Worm (Caenorhabditis elegans) whole organism, early embryonic: Measurements from ENCODE around the gene ssup-72.

ENCODE experiments used
- B0310.2 ChIP-seq: sonication (generic microtip); optimal IDR thresholded peaks from 2 replicates; lab custom pipeline; 2016; ENCODE audit warnings: mild to moderate bottlenecking, missing genetic modification characterization, missing compliant biosample characterization
- F13C5.2 ChIP-seq: sonication (generic microtip); optimal IDR thresholded peaks from 2 replicates; lab custom pipeline; 2017; ENCODE audit warnings: mild to moderate bottlenecking, missing genetic modification characterization, inconsistent platforms, missing compliant biosample characterization
- aly-1 ChIP-seq: sonication (generic microtip); optimal IDR thresholded peaks from 2 replicates; lab custom pipeline; 2016; ENCODE audit warnings: missing genetic modification characterization, missing compliant biosample characterization
- ama-1 ChIP-seq: fragments of 150-350 bp; optimal IDR thresholded peaks from 2 replicates; lab custom pipeline; 2014
- ceh-13 ChIP-seq: fragments of 200-800 bp; sonication (Bioruptor generic); optimal IDR thresholded peaks from 2 replicates; lab custom pipeline; 2018; ENCODE audit warnings: mild to moderate bottlenecking, missing genetic modification characterization, missing compliant biosample characterization
- ceh-36 ChIP-seq: sonication (generic microtip); optimal IDR thresholded peaks from 2 replicates; lab custom pipeline; 2016; ENCODE audit warnings: missing genetic modification characterization, inconsistent platforms, missing compliant biosample characterization
- ets-7 ChIP-seq: sonication (generic microtip); optimal IDR thresholded peaks from 2 replicates; lab custom pipeline; 2016; ENCODE audit warnings: missing genotype, missing genetic modification characterization, missing compliant biosample characterization
- flt-1 ChIP-seq: fragments of 200-800 bp; sonication (Bioruptor generic); IDR thresholded peaks from 2 replicates; pipeline ENCODE4 v1.3.6; 2022; ENCODE audit warnings: missing genetic modification characterization, missing compliant biosample characterization
- hmbx-1 ChIP-seq: sonication (generic microtip); optimal IDR thresholded peaks from 2 replicates; lab custom pipeline; 2016; ENCODE audit warnings: mild to moderate bottlenecking, missing genetic modification characterization, missing compliant biosample characterization
- hmg-4 ChIP-seq: fragments of 200-800 bp; sonication (Bioruptor generic); optimal IDR thresholded peaks from 2 replicates; lab custom pipeline; 2018; ENCODE audit warnings: mild to moderate bottlenecking, missing genetic modification characterization, missing compliant biosample characterization
- hnd-1 ChIP-seq: sonication (generic microtip); optimal IDR thresholded peaks from 2 replicates; lab custom pipeline; 2016; ENCODE audit warnings: missing genetic modification characterization, missing compliant biosample characterization
- pes-1 ChIP-seq: fragments of 200-800 bp; sonication (Bioruptor generic); IDR thresholded peaks from 2 replicates; pipeline ENCODE4 v1.3.6; 2022; ENCODE audit warnings: missing genetic modification reagents, missing genetic modification characterization, missing compliant biosample characterization
- scrt-1 ChIP-seq: fragments of 200-800 bp; sonication (Bioruptor generic); IDR thresholded peaks from 2 replicates; pipeline ENCODE4 v1.3.6; 2022; ENCODE audit warnings: missing genetic modification characterization, missing compliant biosample characterization
- sea-1 ChIP-seq: fragments of 200-800 bp; sonication (Bioruptor generic); conservative IDR thresholded peaks from 2 replicates; pipeline ENCODE4 v1.3.6; 2022; ENCODE audit warnings: missing genetic modification characterization, missing compliant biosample characterization
- tbx-11 ChIP-seq: fragments of 200-800 bp; sonication (Bioruptor generic); IDR thresholded peaks from 2 replicates; pipeline ENCODE4 v1.3.6; 2022; ENCODE audit warnings: missing genetic modification characterization, missing compliant biosample characterization
- tbx-37 ChIP-seq: fragments of 200-800 bp; sonication (Bioruptor generic); conservative IDR thresholded peaks from 2 replicates; pipeline ENCODE4 v1.3.6; 2022; ENCODE audit warnings: missing genetic modification reagents, missing genetic modification characterization, missing compliant biosample characterization
- tra-4 ChIP-seq: sonication (generic microtip); optimal IDR thresholded peaks from 2 replicates; lab custom pipeline; 2017; ENCODE audit warnings: missing genetic modification characterization, missing compliant biosample characterization

The ssup-72 gene

DNA sequence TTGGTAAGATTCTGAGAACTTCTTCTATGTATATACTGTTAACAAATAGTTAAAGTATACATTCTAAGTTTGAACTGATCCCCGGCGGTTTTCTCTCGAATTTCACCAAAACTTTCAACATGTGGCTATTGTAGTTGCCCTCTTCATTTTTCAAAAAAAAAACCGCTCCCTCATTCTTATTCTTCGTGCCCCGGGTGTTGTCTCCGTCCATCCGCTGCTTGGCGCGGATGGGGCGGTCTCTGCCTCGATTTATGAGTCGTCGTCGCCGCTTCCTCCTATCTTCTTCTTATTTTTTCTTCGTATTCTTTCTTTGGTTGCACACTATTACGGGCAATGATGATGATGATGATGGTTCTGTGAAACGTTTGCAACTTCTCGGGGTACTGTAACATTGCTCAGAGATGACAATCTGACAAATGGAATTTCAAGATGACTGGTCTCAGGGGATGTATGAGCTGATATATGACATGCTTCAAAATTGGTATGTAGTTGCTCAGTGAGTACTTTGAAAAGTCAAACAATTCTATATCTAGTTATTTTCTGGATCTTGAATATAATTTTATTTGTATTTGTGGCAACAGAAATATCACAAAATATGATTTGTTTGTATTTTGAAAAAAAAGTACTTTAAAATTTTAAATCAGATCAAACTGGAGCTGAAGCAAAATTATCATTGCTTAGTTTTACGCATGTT lies 44.0 kb downstream of the ssup-72 start:
- TF ChIP-seq sea-1 (GFP tag; lab: Robert Waterston, UW): no peak
- no peak for TF ChIP-seq hmbx-1 (tag; lab: Kevin White, UChicago)
- no peak for TF ChIP-seq ama-1 (lab: Kevin White, UChicago)
- TF ChIP-seq ceh-36 (tag; lab: Kevin White, UChicago): no peak
- no peak for TF ChIP-seq tbx-37 (GFP tag; lab: Robert Waterston, UW)
- no peak for TF ChIP-seq ets-7 (tag; lab: Kevin White, UChicago)
- TF ChIP-seq B0310.2 (tag; lab: Kevin White, UChicago): no peak
- no peak for TF ChIP-seq tbx-11 (GFP tag; lab: Robert Waterston, UW)

DNA sequence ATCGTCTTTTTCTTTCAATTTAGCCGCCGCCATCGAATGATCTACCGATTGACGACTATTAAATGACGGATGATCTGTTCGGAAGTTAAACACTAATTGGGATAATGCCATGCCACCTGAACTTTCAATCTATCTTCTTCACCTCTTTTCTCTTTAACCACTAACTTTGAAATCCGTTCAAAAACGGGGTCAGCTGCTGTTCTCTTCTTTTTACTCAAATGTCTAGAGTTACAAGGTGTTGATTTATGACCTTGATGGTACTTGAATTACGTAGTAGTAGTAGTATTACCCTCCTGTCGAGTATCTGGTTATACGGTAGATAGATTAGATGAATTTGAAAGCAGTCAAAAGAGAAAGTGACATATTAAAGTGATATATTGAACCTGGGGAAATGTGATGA lies 44.7 kb downstream of the ssup-72 start:
- TF ChIP-seq hmg-4: no peak
- no peak for TF ChIP-seq ama-1 (lab: Kevin White, UChicago)
- no peak for TF ChIP-seq ceh-13 (GFP tag; lab: Kevin White, UChicago)
- no peak for TF ChIP-seq F13C5.2 (tag; lab: Kevin White, UChicago)
- TF ChIP-seq scrt-1: no peak
- no peak for TF ChIP-seq ets-7 (tag; lab: Kevin White, UChicago)
- TF ChIP-seq hnd-1 (tag; lab: Kevin White, UChicago): no peak
- TF ChIP-seq aly-1 (tag; lab: Kevin White, UChicago): no peak
- no peak for TF ChIP-seq tbx-11 (GFP tag; lab: Robert Waterston, UW)
- TF ChIP-seq tra-4 (tag; lab: Kevin White, UChicago): no peak
- no peak for TF ChIP-seq B0310.2 (tag; lab: Kevin White, UChicago)
- no peak for TF ChIP-seq sea-1 (GFP tag; lab: Robert Waterston, UW)
- no peak for TF ChIP-seq pes-1
- TF ChIP-seq hmbx-1 (tag; lab: Kevin White, UChicago): no peak

DNA sequence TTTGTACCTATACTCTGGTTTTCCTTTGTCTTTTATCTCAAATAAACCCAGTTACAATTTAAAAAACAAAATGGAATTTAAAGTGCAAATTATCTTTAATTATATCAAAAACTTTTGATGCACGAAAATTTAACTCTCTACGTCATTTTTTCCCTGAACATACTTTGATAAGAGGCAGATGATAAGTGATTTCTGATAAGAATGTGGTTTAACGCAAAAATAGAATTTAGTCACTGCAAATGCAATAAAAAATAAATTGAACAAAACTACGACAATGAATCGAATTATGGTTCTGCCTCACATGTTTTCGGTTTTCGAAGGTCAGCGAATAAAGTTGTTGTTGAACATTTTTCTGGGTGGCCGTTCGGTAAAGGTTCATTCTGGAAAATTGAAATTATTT lies 45.4 kb downstream of the ssup-72 start:
- TF ChIP-seq ets-7 (tag; lab: Kevin White, UChicago) (no peak), F13C5.2 (tag; lab: Kevin White, UChicago) (no peak), ama-1 (lab: Kevin White, UChicago) (no peak), ceh-36 (tag; lab: Kevin White, UChicago) (no peak), tbx-37 (GFP tag; lab: Robert Waterston, UW) (no peak), B0310.2 (tag; lab: Kevin White, UChicago) (no peak)

DNA sequence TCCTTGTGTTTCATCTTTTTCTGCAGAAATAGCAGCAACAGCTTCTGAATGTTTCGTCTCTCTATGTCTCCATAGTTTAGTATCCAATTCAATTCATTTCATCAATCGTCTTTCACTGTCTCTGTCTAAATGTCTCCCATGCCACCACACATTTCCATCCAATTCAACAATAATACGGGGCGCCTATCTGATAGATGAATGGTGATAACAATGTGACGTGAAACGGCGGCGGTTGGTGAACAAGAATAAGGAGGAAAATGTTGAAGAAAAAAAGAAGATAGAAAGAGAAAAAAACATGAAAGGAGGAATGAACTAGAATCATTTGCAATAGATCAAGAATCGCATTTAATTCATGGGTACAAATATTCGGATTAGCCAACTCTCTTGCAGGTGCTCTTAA lies 45.9 kb downstream of the ssup-72 start:
- TF ChIP-seq sea-1 (GFP tag; lab: Robert Waterston, UW): no peak
- no peak for TF ChIP-seq ceh-13 (GFP tag; lab: Kevin White, UChicago)
- no peak for TF ChIP-seq B0310.2 (tag; lab: Kevin White, UChicago)
- TF ChIP-seq pes-1: no peak
- TF ChIP-seq tbx-37 (GFP tag; lab: Robert Waterston, UW): no peak
- TF ChIP-seq aly-1 (tag; lab: Kevin White, UChicago): no peak
- no peak for TF ChIP-seq ceh-36 (tag; lab: Kevin White, UChicago)
- no peak for TF ChIP-seq tra-4 (tag; lab: Kevin White, UChicago)
- no peak for TF ChIP-seq hnd-1 (tag; lab: Kevin White, UChicago)
- TF ChIP-seq tbx-11 (GFP tag; lab: Robert Waterston, UW): no peak
- no peak for TF ChIP-seq hmg-4
- no peak for TF ChIP-seq F13C5.2 (tag; lab: Kevin White, UChicago)
- TF ChIP-seq hmbx-1 (tag; lab: Kevin White, UChicago): no peak
- no peak for TF ChIP-seq ama-1 (lab: Kevin White, UChicago)

DNA sequence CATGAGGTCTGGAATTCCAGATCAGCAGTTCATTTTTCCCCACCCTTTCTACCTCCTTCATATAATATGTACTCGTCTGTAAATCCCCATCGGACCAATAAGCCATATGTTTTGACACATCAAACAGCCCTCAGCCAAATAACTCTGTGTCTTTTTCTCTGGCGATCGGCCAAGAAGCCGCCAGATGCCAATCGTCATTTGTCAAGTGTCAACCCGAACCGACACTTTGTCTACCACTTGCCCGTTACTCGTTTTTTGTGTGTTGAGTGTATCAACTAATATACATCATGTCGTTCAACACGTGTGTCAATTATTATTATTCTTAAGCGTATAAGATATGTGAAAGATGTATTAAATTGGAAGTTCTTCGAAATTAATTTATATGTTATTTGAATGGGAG lies 46.8 kb downstream of the ssup-72 start:
- TF ChIP-seq hnd-1 (tag; lab: Kevin White, UChicago) (no peak), hmbx-1 (tag; lab: Kevin White, UChicago) (no peak), ceh-36 (tag; lab: Kevin White, UChicago) (no peak), scrt-1 (no peak), ceh-13 (GFP tag; lab: Kevin White, UChicago) (no peak), flt-1 (no peak), ets-7 (tag; lab: Kevin White, UChicago) (no peak), hmg-4 (no peak), tra-4 (tag; lab: Kevin White, UChicago) (no peak), B0310.2 (tag; lab: Kevin White, UChicago) (no peak), aly-1 (tag; lab: Kevin White, UChicago) (no peak), sea-1 (GFP tag; lab: Robert Waterston, UW) (no peak), tbx-37 (GFP tag; lab: Robert Waterston, UW) (no peak), tbx-11 (GFP tag; lab: Robert Waterston, UW) (no peak), pes-1 (no peak), ama-1 (lab: Kevin White, UChicago) (no peak), F13C5.2 (tag; lab: Kevin White, UChicago) (no peak)

- peak; percentile 4 for TF ChIP-seq F13C5.2 (tag; lab: Kevin White, UChicago)
- no peak for TF ChIP-seq ceh-13 (GFP tag; lab: Kevin White, UChicago)
These were observed 47.5 kb downstream of the ssup-72 start for ce11 chrII:6823912-6824311.

ce11 chrII:6824524-6824923 lies 48.1 kb downstream of the ssup-72 start:
- TF ChIP-seq ama-1 (lab: Kevin White, UChicago) (no peak), pes-1 (no peak), hmg-4 (no peak), hnd-1 (tag; lab: Kevin White, UChicago) (no peak), ceh-13 (GFP tag; lab: Kevin White, UChicago) (no peak), scrt-1 (no peak), tbx-37 (GFP tag; lab: Robert Waterston, UW) (no peak), B0310.2 (tag; lab: Kevin White, UChicago) (no peak), tra-4 (tag; lab: Kevin White, UChicago) (no peak), sea-1 (GFP tag; lab: Robert Waterston, UW) (no peak), aly-1 (tag; lab: Kevin White, UChicago) (no peak)
